Worm (Caenorhabditis elegans) whole organism, L4 larva: ENCODE results near the gene bcs-1.
A peak's percentile ranks its signal among the peaks of the same experiment; 100 is the strongest.

ENCODE experiments used
- F44E2.7 ChIP-seq: fragments of 200-800 bp; sonication (Bioruptor generic); IDR thresholded peaks from 2 replicates; pipeline ENCODE4 v2.1.2; 2022; ENCODE audit warnings: missing genetic modification characterization, missing compliant biosample characterization
- T20F7.1 ChIP-seq: fragments of 200-800 bp; sonication (Bioruptor generic); optimal IDR thresholded peaks from 2 replicates; lab custom pipeline; 2018; ENCODE audit warnings: mild to moderate bottlenecking, missing genetic modification characterization, missing compliant biosample characterization
- T26A8.4 ChIP-seq: fragments of 200-800 bp; sonication (Bioruptor generic); IDR thresholded peaks from 2 replicates; pipeline ENCODE4 v1.3.6; 2022; ENCODE audit warnings: missing genetic modification characterization, missing compliant biosample characterization
- ZK337.2 ChIP-seq: fragments of 200-800 bp; sonication (Bioruptor generic); IDR thresholded peaks from 2 replicates; pipeline ENCODE4 v1.3.6; 2022; ENCODE audit warnings: missing genetic modification reagents, missing genetic modification characterization, missing compliant biosample characterization
- ama-1 ChIP-seq: fragments of 150-350 bp; optimal IDR thresholded peaks from 2 replicates; lab custom pipeline; 2014; ENCODE audit warnings: inconsistent platforms, mixed read lengths
- ceh-20 ChIP-seq: fragments of 200-800 bp; sonication (Bioruptor generic); IDR thresholded peaks from 2 replicates; pipeline ENCODE4 v1.3.6; 2022; ENCODE audit warnings: missing genetic modification reagents, missing genetic modification characterization, missing compliant biosample characterization
- ceh-44 ChIP-seq: fragments of 200-800 bp; sonication (Bioruptor generic); IDR thresholded peaks from 2 replicates; pipeline ENCODE4 v1.3.6; 2022; ENCODE audit warnings: missing genetic modification reagents, missing genetic modification characterization, missing compliant biosample characterization
- daf-16 ChIP-seq, 3 experiments: sonication (generic microtip); optimal IDR thresholded peaks; 2 replicates each; lab custom pipeline; 2016 to 2017; ENCODE audit warnings: missing genetic modification characterization in 3 of 3, missing genetic modification reagents in 3 of 3, mild to moderate bottlenecking in 2 of 3, missing compliant biosample characterization in 2 of 3, missing biosample characterization in 1 of 3, moderate library complexity in 1 of 3
- daf-8 ChIP-seq: fragments of 200-800 bp; sonication (Bioruptor generic); IDR thresholded peaks from 2 replicates; pipeline ENCODE4 v1.3.6; 2022; ENCODE audit warnings: missing genetic modification characterization, missing compliant biosample characterization
- dmd-6 ChIP-seq: fragments of 200-800 bp; sonication (Bioruptor generic); IDR thresholded peaks from 2 replicates; pipeline ENCODE4 v1.3.6; 2022; ENCODE audit warnings: missing genetic modification reagents, missing genetic modification characterization, missing compliant biosample characterization
- duxl-1 ChIP-seq: sonication (generic microtip); optimal IDR thresholded peaks from 2 replicates; lab custom pipeline; 2016; ENCODE audit warnings: mild to moderate bottlenecking, missing genetic modification characterization, moderate library complexity, missing compliant biosample characterization; ENCODE audit not compliant: poor library complexity
- dve-1 ChIP-seq: sonication (generic microtip); optimal IDR thresholded peaks from 2 replicates; lab custom pipeline; 2017; ENCODE audit warnings: antibody characterized with exemption, mild to moderate bottlenecking, missing genetic modification characterization, missing compliant biosample characterization; ENCODE audit not compliant: insufficient read depth
- egl-43 ChIP-seq: fragments of 200-800 bp; sonication (Bioruptor generic); IDR thresholded peaks from 2 replicates; pipeline ENCODE4 v1.3.6; 2022; ENCODE audit warnings: missing genetic modification reagents, missing genetic modification characterization, missing compliant biosample characterization
- gei-8 ChIP-seq: fragments of 200-800 bp; sonication (Bioruptor generic); optimal IDR thresholded peaks from 2 replicates; lab custom pipeline; 2018; ENCODE audit warnings: mild to moderate bottlenecking, missing genetic modification characterization, missing compliant biosample characterization
- hlh-11 ChIP-seq: fragments of 200-800 bp; sonication (Bioruptor generic); optimal IDR thresholded peaks from 2 replicates; lab custom pipeline; 2018; ENCODE audit warnings: mild to moderate bottlenecking, missing genetic modification characterization, missing compliant biosample characterization
- hlh-30 ChIP-seq: sonication (generic microtip); optimal IDR thresholded peaks from 2 replicates; lab custom pipeline; 2017; ENCODE audit warnings: antibody characterized with exemption, mild to moderate bottlenecking, missing genetic modification characterization, missing compliant biosample characterization; ENCODE audit not compliant: insufficient read depth
- jun-1 ChIP-seq: fragments of 150-350 bp; optimal IDR thresholded peaks from 2 replicates; lab custom pipeline; 2014; ENCODE audit warnings: missing biosample characterization, missing genetic modification reagents, missing genetic modification characterization
- lim-7 ChIP-seq: fragments of 200-800 bp; sonication (Bioruptor generic); IDR thresholded peaks from 2 replicates; pipeline ENCODE4 v1.3.6; 2022; ENCODE audit warnings: missing genetic modification characterization, missing compliant biosample characterization
- lin-1 ChIP-seq: fragments of 200-800 bp; sonication (Bioruptor generic); IDR thresholded peaks from 2 replicates; pipeline ENCODE4 v1.3.6; 2022; ENCODE audit warnings: missing genetic modification reagents, missing genetic modification characterization, missing compliant biosample characterization
- lin-38 ChIP-seq: fragments of 200-800 bp; sonication (Bioruptor generic); IDR thresholded peaks from 2 replicates; pipeline ENCODE4 v1.3.6; 2022; ENCODE audit warnings: missing genetic modification reagents, missing genetic modification characterization, missing compliant biosample characterization
- lsy-2 ChIP-seq, 2 experiments: fragments of 150-350 bp in 1 of 2; sonication (generic microtip) in 1 of 2; optimal IDR thresholded peaks; 2 replicates each; lab custom pipeline; 2014 to 2017; ENCODE audit warnings: missing biosample characterization in 2 of 2, missing genetic modification characterization in 2 of 2
- madf-9 ChIP-seq: fragments of 200-800 bp; sonication (Bioruptor generic); conservative IDR thresholded peaks from 2 replicates; pipeline ENCODE4 v1.3.6; 2022; ENCODE audit warnings: missing genetic modification reagents, missing genetic modification characterization, missing compliant biosample characterization
- mep-1 ChIP-seq: fragments of 150-350 bp; sonication (generic microtip); optimal IDR thresholded peaks from 3 replicates; lab custom pipeline; 2014; ENCODE audit warnings: missing biosample characterization, missing genetic modification characterization
- nhr-102 ChIP-seq: sonication (generic microtip); optimal IDR thresholded peaks from 2 replicates; lab custom pipeline; 2016; ENCODE audit warnings: mild to moderate bottlenecking, missing genetic modification characterization, moderate library complexity, missing compliant biosample characterization
- nhr-28 ChIP-seq: fragments of 150-350 bp; optimal IDR thresholded peaks from 2 replicates; lab custom pipeline; 2014; ENCODE audit warnings: missing biosample characterization, missing genetic modification characterization
- nhr-42 ChIP-seq: fragments of 200-800 bp; sonication (Bioruptor generic); IDR thresholded peaks from 2 replicates; pipeline ENCODE4 v1.3.6; 2022; ENCODE audit warnings: missing genetic modification characterization, missing compliant biosample characterization
- nhr-48 ChIP-seq: sonication (generic microtip); optimal IDR thresholded peaks from 2 replicates; lab custom pipeline; 2016; ENCODE audit warnings: mild to moderate bottlenecking, missing genetic modification characterization, missing compliant biosample characterization
- nhr-77 ChIP-seq: fragments of 150-350 bp; optimal IDR thresholded peaks from 2 replicates; lab custom pipeline; 2014; ENCODE audit warnings: missing biosample characterization, missing genetic modification characterization
- php-3 ChIP-seq: fragments of 200-800 bp; sonication (Bioruptor generic); IDR thresholded peaks from 2 replicates; pipeline ENCODE4 v1.3.6; 2022; ENCODE audit warnings: missing genetic modification reagents, missing genetic modification characterization, missing compliant biosample characterization
- pqm-1 ChIP-seq: sonication (generic microtip); optimal IDR thresholded peaks from 2 replicates; lab custom pipeline; 2017; ENCODE audit warnings: missing biosample characterization, missing genetic modification characterization
- saeg-2 ChIP-seq: fragments of 200-800 bp; sonication (Bioruptor generic); IDR thresholded peaks from 2 replicates; pipeline ENCODE4 v1.3.6; 2022; ENCODE audit warnings: missing genetic modification reagents, missing genetic modification characterization, missing compliant biosample characterization
- set-16 ChIP-seq: fragments of 200-800 bp; sonication (Bioruptor generic); IDR thresholded peaks from 2 replicates; pipeline ENCODE4 v1.3.6; 2022; ENCODE audit warnings: missing genetic modification reagents, missing genetic modification characterization, missing compliant biosample characterization
- tra-1 ChIP-seq: fragments of 200-800 bp; sonication (Bioruptor generic); IDR thresholded peaks from 2 replicates; pipeline ENCODE4 v1.3.6; 2022; ENCODE audit warnings: missing genetic modification reagents, missing genetic modification characterization, missing compliant biosample characterization
- unc-62 ChIP-seq, 3 experiments: fragments of 150-350 bp in 1 of 3; sonication (generic microtip); optimal IDR thresholded peaks in 2 of 3; peaks in 1 of 3; 1 replicate in 1 of 3; 2 replicates in 2 of 3; lab custom pipeline; 2014 to 2017; ENCODE audit warnings: missing biosample characterization in 3 of 3, missing genetic modification characterization in 3 of 3, missing genetic modification reagents in 3 of 3, missing genotype in 1 of 3
- ztf-11 ChIP-seq: fragments of 150-350 bp; optimal IDR thresholded peaks from 2 replicates; lab custom pipeline; 2014; ENCODE audit warnings: missing biosample characterization, missing genetic modification characterization

Gene bcs-1

ce11 chrII:8566806-8567266 lies 4.0 kb upstream of the bcs-1 start, which contains the start of gene F54C9.3:
TSS of gene F54C9.3 (minus strand) at chrII:8566856.
- TF ChIP-seq lin-38 (GFP tag; lab: Robert Waterston, UW) (peak; percentile 16), ama-1 (lab: Kevin White, UChicago) (peak; percentile 25), nhr-102 (tag; lab: Kevin White, UChicago) (peak; percentile 3), dmd-6 (peak; percentile 92), ceh-20 (GFP tag; lab: Robert Waterston, UW) (peak; percentile 96), duxl-1 (no peak), pqm-1 (tag; lab: Kevin White, UChicago) (peak; percentile 91), ZK337.2 (no peak), nhr-77 (tag; lab: Kevin White, UChicago) (peak; percentile 93), hlh-30 (tag; lab: Kevin White, UChicago) (peak; percentile 50), jun-1 (tag; lab: Kevin White, UChicago) (peak; percentile 67), ztf-11 (tag; lab: Kevin White, UChicago) (no peak), mep-1 (tag; lab: Kevin White, UChicago) (peak; percentile 68), nhr-28 (tag; lab: Kevin White, UChicago) (peak; percentile 95), lin-1 (GFP tag; lab: Robert Waterston, UW) (peak; percentile 62), php-3 (GFP tag; lab: Robert Waterston, UW) (peak; percentile 99), tra-1 (peak; percentile 75; the same call in 1 of the 2 replicates), daf-8 (no peak), nhr-42 (GFP tag; lab: Robert Waterston, UW) (no peak), dve-1 (peak; percentile 92), ceh-44 (no peak), daf-16 (GFP tag; optimal IDR thresholded peaks at IDR 0.05; lab: Kevin White, UChicago) (peak in 1 of 2 experiments; percentile 14), daf-16 (tag; optimal IDR thresholded peaks at IDR 0.05; lab: Kevin White, UChicago) (peak; percentile 84), hlh-11 (tag; lab: Kevin White, UChicago) (peak; percentile 82), gei-8 (GFP tag; lab: Kevin White, UChicago) (no peak), T20F7.1 (peak; percentile 48), madf-9 (GFP tag; lab: Robert Waterston, UW) (no peak), nhr-48 (tag; lab: Kevin White, UChicago) (peak; percentile 30), lim-7 (GFP tag; lab: Robert Waterston, UW) (no peak), lsy-2 (tag; optimal IDR thresholded peaks at IDR 0.05; lab: Kevin White, UChicago) (peak in 1 of 2 experiments; percentile 35)

ce11 chrII:8568234-8568969 lies 2.5 kb upstream of the bcs-1 start:
- TF ChIP-seq T26A8.4 (peak; percentile 53; the same call in 1 of the 2 replicates), egl-43 (0 out of 2 replicates have a peak, but pooled peaks have one; percentile 69), unc-62 (GFP tag; optimal IDR thresholded peaks at IDR 0.05 in 1 of 2; lab: Kevin White, UChicago) (peak in 1 of 2 experiments; percentile 69), unc-62 (tag; optimal IDR thresholded peaks at IDR 0.05; lab: Kevin White, UChicago) (no peak), F44E2.7 (GFP tag; lab: Robert Waterston, UW) (no peak), saeg-2 (0 out of 2 replicates have a peak, but pooled peaks have one; percentile 19), set-16 (GFP tag; lab: Robert Waterston, UW) (peak; percentile 63)
